Worm (Caenorhabditis elegans): ENCODE data around the gene F59E12.3.
"Not testable (repeated sequence)": the region's sequence is repeated elsewhere in the genome, so short reads cannot be mapped to it uniquely, and the experiment has no call there.

The F59E12.3 gene

DNA sequence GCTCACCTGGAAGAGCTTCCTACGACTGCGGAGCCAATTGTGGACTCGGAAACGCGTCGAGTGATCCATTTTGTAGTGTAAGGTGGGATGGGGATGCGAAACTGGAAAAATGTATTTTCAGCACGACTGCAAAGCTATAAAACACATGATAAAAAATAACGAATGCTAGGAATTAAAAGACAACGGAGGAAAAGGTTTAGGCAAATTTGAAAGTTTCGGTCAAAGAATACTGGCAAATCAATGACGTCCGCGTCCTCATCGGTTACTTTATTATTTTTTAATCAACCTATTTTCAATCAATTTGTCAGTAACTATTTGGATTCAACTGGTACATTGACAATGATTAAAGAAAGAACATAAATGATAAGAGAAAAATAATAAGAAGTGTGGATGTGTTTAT, 30.4 kb upstream of the F59E12.3 start, which contains the start of gene C17G10.7:
Gene C17G10.7, minus strand, starts transcription at position 101 of the 400 bp plus-strand sequence.
- TF ChIP-seq nhr-23 (tag; optimal IDR thresholded peaks at IDR 0.05): no peak
- TF ChIP-seq elt-1 (tag; optimal IDR thresholded peaks at IDR 0.05): no peak
- no peak for TF ChIP-seq nhr-10 (tag; optimal IDR thresholded peaks at IDR 0.05)
- no peak for TF ChIP-seq crh-2 (tag; optimal IDR thresholded peaks at IDR 0.05)
- no peak for TF ChIP-seq ama-1 (optimal IDR thresholded peaks at IDR 0.05)
- no peak for TF ChIP-seq sem-4 (tag; optimal IDR thresholded peaks at IDR 0.05)
- TF ChIP-seq nhr-12 (tag; optimal IDR thresholded peaks at IDR 0.05): no peak
- TF ChIP-seq nhr-6 (tag; optimal IDR thresholded peaks at IDR 0.05): no peak
- TF ChIP-seq skn-1 (tag; optimal IDR thresholded peaks at IDR 0.05): no peak
- no peak for TF ChIP-seq blmp-1 (tag; optimal IDR thresholded peaks at IDR 0.05; ENCODE audit: insufficient read depth)
- TF ChIP-seq nhr-25 (tag; optimal IDR thresholded peaks at IDR 0.05): no peak

DNA sequence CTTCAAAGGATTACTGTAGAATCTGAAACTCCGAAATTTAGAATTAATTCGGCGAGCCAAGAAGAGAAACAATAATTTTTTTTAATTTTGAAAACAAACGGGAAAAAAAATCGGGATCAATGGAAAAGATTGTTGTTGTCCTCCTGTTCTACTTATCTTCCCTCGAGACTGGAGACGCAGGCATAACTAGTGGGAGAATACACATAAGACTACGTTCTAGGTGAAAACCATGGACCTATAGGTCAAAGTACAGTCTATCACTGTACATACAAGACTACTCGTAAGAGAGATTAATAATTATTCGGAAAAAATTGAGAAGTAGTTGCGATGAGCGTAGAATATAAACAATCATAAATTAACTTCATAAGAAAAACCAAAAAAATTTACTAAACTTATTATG, 18.9 kb upstream of the F59E12.3 start, which contains the start of gene dhs-6:
Gene dhs-6, minus strand, starts transcription at position 22 of the 400 bp plus-strand sequence.
- TF ChIP-seq peb-1 (tag; optimal IDR thresholded peaks at IDR 0.05) (no peak), nhr-21 (tag; optimal IDR thresholded peaks at IDR 0.05) (no peak), fos-1 (tag; optimal IDR thresholded peaks at IDR 0.05) (peak; percentile 13), sma-9 (GFP tag; optimal IDR thresholded peaks at IDR 0.05) (peak; percentile 32), sma-9 (tag; optimal IDR thresholded peaks at IDR 0.05) (no peak), nhr-11 (tag; optimal IDR thresholded peaks at IDR 0.05) (no peak), unc-62 (GFP tag; optimal IDR thresholded peaks at IDR 0.05) (no peak)

DNA sequence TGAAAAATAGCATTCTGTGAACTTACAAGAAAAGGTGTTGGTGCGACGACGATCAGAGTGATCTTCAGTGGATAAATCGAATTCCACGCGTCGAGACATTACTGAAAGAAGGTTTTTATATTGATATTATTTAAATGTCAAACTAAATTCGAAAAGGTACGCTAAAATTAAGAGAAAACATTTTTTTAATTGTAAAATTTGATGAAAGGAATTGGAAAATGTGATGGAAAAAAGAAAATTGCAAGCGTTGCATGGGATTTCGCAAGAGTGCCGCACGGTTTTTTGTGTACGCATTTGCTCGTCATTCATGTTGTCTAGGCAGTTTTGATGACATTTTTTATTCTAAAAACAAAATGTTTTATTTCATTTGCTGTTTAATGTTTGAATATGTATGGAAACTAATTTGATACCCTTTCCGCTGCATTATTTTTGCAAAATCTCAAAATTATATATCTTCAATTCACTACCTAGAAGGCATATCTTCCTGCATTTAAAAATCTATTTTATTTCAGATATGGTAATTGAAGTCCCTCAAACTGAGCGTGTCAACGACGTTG, 15.7 kb upstream of the F59E12.3 start, which contains the start of the genes eif-3.L and npl-4.2:
Gene eif-3.L, minus strand, starts transcription at position 101 of the 557 bp plus-strand sequence.
Gene npl-4.2, plus strand, starts transcription at position 507 of the 557 bp plus-strand sequence.
- TF ChIP-seq lsy-2, elt-1, C34F6.9 (tag; optimal IDR thresholded peaks at IDR 0.05): not testable (repeated sequence)

DNA sequence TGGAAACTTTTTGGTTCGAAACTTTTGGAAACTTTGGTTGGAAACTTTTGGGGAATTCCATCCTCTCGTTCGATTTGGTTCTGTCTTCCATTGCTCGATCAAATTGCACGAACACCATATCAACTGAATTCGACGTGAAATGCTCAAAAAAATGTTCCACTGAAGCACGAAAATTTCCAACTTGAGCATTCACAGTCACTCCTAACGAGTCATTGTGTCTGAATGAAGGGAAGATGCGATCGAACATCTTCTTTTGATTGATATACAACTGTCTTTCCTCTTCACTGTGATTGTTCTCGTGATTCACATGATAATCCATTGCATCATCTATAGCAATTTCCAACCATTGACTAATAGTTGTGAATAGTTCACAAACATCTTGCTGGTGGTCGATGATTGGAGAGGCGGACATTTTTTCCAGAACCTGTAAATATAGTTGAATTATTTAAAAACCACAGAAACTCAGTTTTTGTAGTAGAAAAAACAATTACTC, 9.8 kb upstream of the F59E12.3 start, which contains the start of gene F59E12.15:
Gene F59E12.15, minus strand, starts transcription at position 51 of the 493 bp plus-strand sequence.
- TF ChIP-seq peb-1 (tag; optimal IDR thresholded peaks at IDR 0.05) (no peak), nhr-129 (tag; optimal IDR thresholded peaks at IDR 0.05) (peak; percentile 93)

DNA sequence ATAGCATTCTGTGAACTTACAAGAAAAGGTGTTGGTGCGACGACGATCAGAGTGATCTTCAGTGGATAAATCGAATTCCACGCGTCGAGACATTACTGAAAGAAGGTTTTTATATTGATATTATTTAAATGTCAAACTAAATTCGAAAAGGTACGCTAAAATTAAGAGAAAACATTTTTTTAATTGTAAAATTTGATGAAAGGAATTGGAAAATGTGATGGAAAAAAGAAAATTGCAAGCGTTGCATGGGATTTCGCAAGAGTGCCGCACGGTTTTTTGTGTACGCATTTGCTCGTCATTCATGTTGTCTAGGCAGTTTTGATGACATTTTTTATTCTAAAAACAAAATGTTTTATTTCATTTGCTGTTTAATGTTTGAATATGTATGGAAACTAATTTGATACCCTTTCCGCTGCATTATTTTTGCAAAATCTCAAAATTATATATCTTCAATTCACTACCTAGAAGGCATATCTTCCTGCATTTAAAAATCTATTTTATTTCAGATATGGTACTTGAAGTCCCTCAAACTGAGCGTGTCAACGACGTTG, 7.2 kb upstream of the F59E12.3 start, which contains the start of the genes F59E12.6 and npl-4.1:
Gene F59E12.6, minus strand, starts transcription at position 101 of the 551 bp plus-strand sequence.
Gene npl-4.1, plus strand, starts transcription at position 501 of the 551 bp plus-strand sequence.
- not testable (repeated sequence) for TF ChIP-seq mbf-1 (tag; optimal IDR thresholded peaks at IDR 0.05); unc-55 (GFP tag; optimal IDR thresholded peaks at IDR 0.05); alr-1 (tag; optimal IDR thresholded peaks at IDR 0.05)

DNA sequence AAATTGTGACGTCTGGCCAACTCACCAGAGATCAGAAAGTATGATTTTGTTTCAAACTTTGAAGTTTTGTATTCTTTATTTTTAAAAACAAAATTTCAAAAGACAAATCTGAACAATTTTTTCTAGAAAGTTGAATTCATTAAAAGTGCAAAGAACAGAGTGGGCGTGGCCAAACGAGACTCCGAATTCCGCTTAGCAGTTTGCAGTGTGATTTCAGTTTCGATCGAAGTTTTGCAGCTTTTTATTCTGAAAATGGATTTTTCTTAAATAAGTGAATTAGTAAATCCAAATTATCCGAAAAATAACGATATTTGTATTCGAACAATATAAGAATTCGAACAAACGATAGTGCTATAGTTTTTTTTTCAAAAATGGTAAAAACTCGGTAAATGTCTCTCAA, 4.7 kb upstream of the F59E12.3 start:
- no peak for TF ChIP-seq aly-2 (tag; optimal IDR thresholded peaks at IDR 0.05)
- peak; percentile 13 for TF ChIP-seq gmeb-1 (tag; optimal IDR thresholded peaks at IDR 0.05)
- TF ChIP-seq C34F6.9 (tag; optimal IDR thresholded peaks at IDR 0.05): peak; percentile 60
- TF ChIP-seq R02D3.7 (tag; optimal IDR thresholded peaks at IDR 0.05): no peak
- no peak for TF ChIP-seq elt-3 (tag; optimal IDR thresholded peaks at IDR 0.05)
- TF ChIP-seq zag-1 (tag; optimal IDR thresholded peaks at IDR 0.05): no peak
- no peak for TF ChIP-seq nhr-6 (tag; optimal IDR thresholded peaks at IDR 0.05)

DNA sequence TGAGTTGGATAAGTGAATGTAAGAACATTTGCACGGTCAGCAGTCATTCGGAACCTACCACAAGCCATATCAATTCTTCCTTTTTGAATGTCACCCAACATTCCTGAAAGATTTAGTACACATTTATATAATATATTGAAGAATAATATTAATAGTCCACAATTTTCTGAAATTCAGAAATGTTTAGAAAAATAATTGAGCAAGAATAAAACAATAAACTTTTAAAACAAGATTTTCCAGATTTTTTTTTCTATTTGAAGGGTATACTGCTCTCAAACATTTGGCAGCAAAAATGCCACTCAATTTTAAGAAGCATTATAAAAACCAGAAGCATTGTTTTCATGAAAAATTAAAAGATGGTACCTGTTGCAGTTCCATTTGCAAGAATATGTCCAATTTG, 1.3 kb upstream of the F59E12.3 start, which contains the start of gene F59E12.8:
Gene F59E12.8, minus strand, starts transcription at position 101 of the 400 bp plus-strand sequence.
- TF ChIP-seq mab-5 (tag; optimal IDR thresholded peaks at IDR 0.05): no peak
- no peak for TF ChIP-seq nhr-12 (tag; optimal IDR thresholded peaks at IDR 0.05)
- no peak for TF ChIP-seq lin-39 (tag; optimal IDR thresholded peaks at IDR 0.05)
- TF ChIP-seq alr-1 (tag; optimal IDR thresholded peaks at IDR 0.05): no peak
- TF ChIP-seq ztf-4 (tag; optimal IDR thresholded peaks at IDR 0.05): no peak
- TF ChIP-seq crh-2 (tag; optimal IDR thresholded peaks at IDR 0.05): no peak
- no peak for TF ChIP-seq ceh-16 (tag; optimal IDR thresholded peaks at IDR 0.05)
- TF ChIP-seq ztf-1 (GFP tag; conservative IDR thresholded peaks at IDR 0.05): no peak
- TF ChIP-seq peb-1 (tag; optimal IDR thresholded peaks at IDR 0.05): no peak
- TF ChIP-seq elt-3 (tag; optimal IDR thresholded peaks at IDR 0.05): no peak
- TF ChIP-seq lin-11 (tag; optimal IDR thresholded peaks at IDR 0.05): no peak
- TF ChIP-seq skn-1 (tag; optimal IDR thresholded peaks at IDR 0.05): no peak
